Worm (Caenorhabditis elegans): ENCODE data around the gene tag-124.
A peak's percentile ranks its signal among the peaks of the same experiment; 100 is the strongest.

Gene tag-124

DNA sequence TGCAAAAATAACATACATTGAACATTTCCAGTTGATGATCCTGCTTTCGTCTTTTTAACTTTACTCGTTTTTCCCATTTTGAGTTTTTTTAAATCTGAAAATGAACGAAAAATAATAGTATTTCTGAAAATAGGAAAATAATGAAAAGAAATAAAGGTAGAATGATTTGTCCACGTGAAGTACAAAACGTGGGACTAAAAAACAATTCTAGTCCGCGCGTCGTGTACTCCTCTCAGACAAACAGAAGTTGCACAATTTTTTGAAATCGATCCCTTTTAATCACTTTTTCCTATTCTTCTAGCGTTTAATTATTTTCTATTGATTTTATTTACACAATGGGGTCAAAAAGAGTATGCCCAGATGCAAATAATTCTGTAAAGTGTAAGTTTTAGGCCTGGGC lies at the start of gene tag-124, which contains the start of gene E02H1.1 (continued):
- TF ChIP-seq dve-1 (tag; optimal IDR thresholded peaks at IDR 0.05; ENCODE audit: insufficient read depth) (peak; percentile 66), F49E8.2 (tag; optimal IDR thresholded peaks at IDR 0.05; ENCODE audit: borderline replicate concordance) (peak; percentile 45), Y48G9A.11 (GFP tag; IDR thresholded peaks at IDR 0.05) (peak; percentile 70; the same call in 1 of the 2 replicates), mep-1 (tag; optimal IDR thresholded peaks at IDR 0.05) (peak; percentile 69)

DNA sequence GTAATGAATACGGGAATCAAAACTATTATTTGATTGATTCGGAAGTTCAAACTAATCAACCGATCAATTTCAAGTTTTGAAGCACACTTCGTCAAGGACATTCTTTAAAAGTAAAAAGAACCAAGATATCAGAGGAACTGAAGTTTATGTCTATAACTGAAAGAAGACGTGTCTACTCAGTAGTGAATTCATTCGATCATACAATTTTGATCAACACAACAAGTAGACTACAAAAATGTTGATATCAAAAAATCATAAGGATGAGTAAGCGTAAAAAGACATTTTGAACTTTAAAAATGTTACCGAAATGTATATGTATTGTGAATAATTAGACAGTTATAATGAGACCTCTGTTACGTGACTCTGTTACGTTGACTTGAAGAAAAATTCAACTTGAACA lies 48.3 kb upstream of the tag-124 start, which contains the start of gene sra-4:
Gene sra-4 (minus strand): TSS at position 101 of the 400 bp plus-strand sequence.
- TF ChIP-seq dmd-9 (GFP tag; IDR thresholded peaks at IDR 0.05) (no peak), php-3 (GFP tag; IDR thresholded peaks at IDR 0.05) (no peak), attf-4 (tag; optimal IDR thresholded peaks at IDR 0.05) (no peak), T26A8.4 (GFP tag; IDR thresholded peaks at IDR 0.05) (no peak), R02D3.7 (tag; optimal IDR thresholded peaks at IDR 0.05) (no peak), daf-16 (GFP tag; optimal IDR thresholded peaks at IDR 0.05) (no peak), daf-16 (tag; optimal IDR thresholded peaks at IDR 0.05) (no peak), tag-97 (GFP tag; IDR thresholded peaks at IDR 0.05) (no peak), nhr-41 (GFP tag; IDR thresholded peaks at IDR 0.05) (no peak), unc-130 (GFP tag; optimal IDR thresholded peaks at IDR 0.05) (no peak), skn-1 (tag; optimal IDR thresholded peaks at IDR 0.05) (no peak), zag-1 (tag; optimal IDR thresholded peaks at IDR 0.05) (no peak), ztf-11 (tag; optimal IDR thresholded peaks at IDR 0.05) (no peak), mes-2 (tag; optimal IDR thresholded peaks at IDR 0.05; ENCODE audit: poor library complexity, severe bottlenecking) (no peak), hlh-11 (tag; optimal IDR thresholded peaks at IDR 0.05) (no peak), F37D6.2 (tag; optimal IDR thresholded peaks at IDR 0.05) (no peak), F49E8.2 (tag; optimal IDR thresholded peaks at IDR 0.05; ENCODE audit: borderline replicate concordance) (no peak), cey-2 (tag; optimal IDR thresholded peaks at IDR 0.05; ENCODE audit: borderline replicate concordance, insufficient read depth) (no peak)

DNA sequence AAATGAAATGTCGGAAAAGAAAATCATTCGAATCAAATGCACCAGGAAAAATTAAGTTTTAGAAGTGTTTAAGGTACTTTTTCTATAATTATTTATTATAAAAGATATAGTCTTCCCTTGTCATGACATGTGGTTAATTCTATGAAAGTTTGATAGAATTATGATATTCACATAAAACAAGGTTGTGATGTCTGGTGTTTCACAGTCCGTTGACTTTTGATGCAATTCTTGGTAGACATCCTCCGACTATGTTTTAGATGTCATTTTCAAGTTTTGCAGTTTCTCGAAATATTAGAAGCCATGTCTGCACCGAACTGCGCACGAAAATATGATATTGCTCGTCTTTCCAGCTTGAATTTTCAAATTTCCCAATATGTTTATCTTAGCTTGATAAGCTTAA lies 46.7 kb upstream of the tag-124 start, which contains the start of gene sra-7:
Gene sra-7 (plus strand): TSS at position 301 of the 400 bp plus-strand sequence.
- no peak for TF ChIP-seq F44E2.7 (GFP tag; IDR thresholded peaks at IDR 0.05)
- no peak for TF ChIP-seq php-3 (GFP tag; IDR thresholded peaks at IDR 0.05)
- no peak for TF ChIP-seq snpc-4 (tag; optimal IDR thresholded peaks at IDR 0.05)
- TF ChIP-seq aha-1 (tag): peak; percentile 8

DNA sequence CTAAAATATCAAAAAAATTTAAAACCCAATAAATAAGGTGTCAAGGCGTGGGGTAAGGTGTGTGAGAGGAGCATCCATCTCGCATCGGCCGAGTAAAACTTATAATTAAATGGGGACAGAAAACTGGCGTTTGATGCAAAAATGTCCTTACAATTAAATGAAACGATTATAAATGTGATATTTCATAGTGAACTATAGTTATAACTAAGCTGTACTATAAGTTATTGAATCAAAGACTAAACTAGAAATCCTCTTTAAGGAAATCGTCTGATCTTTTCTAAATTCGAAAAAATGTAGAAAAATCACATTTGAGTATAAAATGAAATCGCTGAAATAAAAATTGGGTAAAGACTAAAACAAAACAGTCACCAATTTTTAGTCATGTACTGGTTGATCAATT lies 40.4 kb upstream of the tag-124 start, which contains the start of gene sra-6:
Gene sra-6 (minus strand): TSS at position 101 of the 400 bp plus-strand sequence.
- TF ChIP-seq ZK546.5 (tag; optimal IDR thresholded peaks at IDR 0.05): no peak
- TF ChIP-seq madf-9 (GFP tag; conservative IDR thresholded peaks at IDR 0.05): no peak
- no peak for TF ChIP-seq hlh-30 (tag; optimal IDR thresholded peaks at IDR 0.05; ENCODE audit: insufficient read depth)
- no peak for TF ChIP-seq Y48G9A.11 (GFP tag; IDR thresholded peaks at IDR 0.05)
- TF ChIP-seq rbr-2 (tag; optimal IDR thresholded peaks at IDR 0.05): no peak
- no peak for TF ChIP-seq D1046.2 (GFP tag; IDR thresholded peaks at IDR 0.05)
- TF ChIP-seq vab-7 (GFP tag; IDR thresholded peaks at IDR 0.05): no peak
- no peak for TF ChIP-seq ctbp-1 (GFP tag; IDR thresholded peaks at IDR 0.05)
- TF ChIP-seq Y75B8A.6 (GFP tag; IDR thresholded peaks at IDR 0.05): no peak
- TF ChIP-seq cey-2 (tag; optimal IDR thresholded peaks at IDR 0.05; ENCODE audit: borderline replicate concordance, insufficient read depth): no peak

DNA sequence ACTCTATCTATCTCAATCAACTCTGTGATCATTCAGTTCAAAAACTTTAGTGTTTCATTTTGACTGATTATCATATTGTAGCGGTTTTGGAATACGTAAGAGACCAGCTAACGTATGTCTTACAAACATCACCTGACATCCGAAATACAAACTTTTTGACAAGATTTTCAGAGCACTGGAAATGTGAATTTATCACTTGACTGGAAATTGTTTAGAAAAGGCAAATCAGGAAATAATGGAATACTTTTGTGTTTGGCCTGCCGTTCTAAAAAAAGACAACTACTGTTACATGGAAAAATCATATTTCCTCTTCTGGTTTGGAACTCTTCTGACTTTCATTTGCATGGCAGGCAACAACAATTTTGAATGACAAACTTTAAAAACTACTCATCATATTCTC lies 39.6 kb upstream of the tag-124 start, which contains the start of gene F35H8.12:
Gene F35H8.12 (plus strand): TSS at position 301 of the 400 bp plus-strand sequence.
- TF ChIP-seq php-3 (GFP tag; IDR thresholded peaks at IDR 0.05) (no peak), nhr-42 (GFP tag; IDR thresholded peaks at IDR 0.05) (no peak), F44E2.7 (GFP tag; IDR thresholded peaks at IDR 0.05) (no peak), spr-3 (GFP tag; optimal IDR thresholded peaks at IDR 0.05) (no peak), zip-11 (GFP tag; IDR thresholded peaks at IDR 0.05) (no peak), ceh-32 (tag; optimal IDR thresholded peaks at IDR 0.05; ENCODE audit: poor library complexity) (no peak), F10B5.3 (tag; optimal IDR thresholded peaks at IDR 0.05) (no peak)

Data from whole organism, L4 larva.